Worm (Caenorhabditis elegans): ENCODE measurements around the gene grl-5.

ce11 chrV:4419767-4420322, 5.4 kb upstream of the grl-5 start, which contains the start of the genes Y47D7A.7 and Y47D7A.2:
- no peak for TF ChIP-seq B0310.2 (tag; optimal IDR thresholded peaks at IDR 0.05)
- no peak for TF ChIP-seq sea-1 (GFP tag; conservative IDR thresholded peaks at IDR 0.05)
- no peak for TF ChIP-seq hnd-1 (tag; optimal IDR thresholded peaks at IDR 0.05)
- no peak for TF ChIP-seq ets-7 (tag; optimal IDR thresholded peaks at IDR 0.05)
- no peak for TF ChIP-seq tra-4 (tag; optimal IDR thresholded peaks at IDR 0.05)
- TF ChIP-seq ama-1 (optimal IDR thresholded peaks at IDR 0.05), result no peak
- TF ChIP-seq aly-1 (tag; optimal IDR thresholded peaks at IDR 0.05), result no peak
- TF ChIP-seq flt-1 (GFP tag; IDR thresholded peaks at IDR 0.05), result no peak
- no peak for TF ChIP-seq tbx-11 (GFP tag; IDR thresholded peaks at IDR 0.05)
- no peak for TF ChIP-seq F13C5.2 (tag; optimal IDR thresholded peaks at IDR 0.05)
- TF ChIP-seq ceh-36 (tag; optimal IDR thresholded peaks at IDR 0.05), result no peak

Data from whole organism, early embryonic.